Worm (Caenorhabditis elegans) whole organism, midembryonic: ENCODE data around the gene nhr-190.

Experiments used
- T22C8.4 ChIP-seq: fragments of 200-800 bp; sonication (Bioruptor generic); IDR thresholded peaks from 2 replicates; pipeline ENCODE4 v1.3.6; 2022; ENCODE audit warnings: missing genetic modification characterization, missing compliant biosample characterization
- cog-1 ChIP-seq: sonication (generic microtip); optimal IDR thresholded peaks from 2 replicates; lab custom pipeline; 2016; ENCODE audit warnings: missing genetic modification characterization, missing compliant biosample characterization
- flt-1 ChIP-seq: fragments of 200-800 bp; sonication (Bioruptor generic); IDR thresholded peaks from 2 replicates; pipeline ENCODE4 v1.3.6; 2022; ENCODE audit warnings: missing genetic modification characterization, missing compliant biosample characterization
- klf-2 ChIP-seq: fragments of 200-800 bp; sonication (Bioruptor generic); conservative IDR thresholded peaks from 2 replicates; pipeline ENCODE4 v1.3.6; 2022; ENCODE audit warnings: missing genetic modification reagents, missing genetic modification characterization, missing compliant biosample characterization
- med-1 ChIP-seq: sonication (generic microtip); optimal IDR thresholded peaks from 2 replicates; lab custom pipeline; 2017; ENCODE audit warnings: missing genetic modification characterization, mild to moderate bottlenecking, missing compliant biosample characterization, antibody characterized with exemption, missing genetic modification reagents; ENCODE audit not compliant: insufficient read depth
- ref-1 ChIP-seq: fragments of 200-800 bp; sonication (Bioruptor generic); conservative IDR thresholded peaks from 2 replicates; pipeline ENCODE4 v1.3.6; 2022; ENCODE audit warnings: missing genetic modification reagents, missing genetic modification characterization, missing compliant biosample characterization
- tab-1 ChIP-seq: fragments of 200-800 bp; sonication (Bioruptor generic); IDR thresholded peaks from 2 replicates; pipeline ENCODE4 v1.3.6; 2022; ENCODE audit warnings: missing genetic modification characterization, missing compliant biosample characterization
- ztf-23 ChIP-seq: fragments of 200-800 bp; sonication (Bioruptor generic); IDR thresholded peaks from 2 replicates; pipeline ENCODE4 v1.3.6; 2022; ENCODE audit warnings: missing genetic modification reagents, missing genetic modification characterization, missing compliant biosample characterization
- ztf-29 ChIP-seq: fragments of 200-800 bp; sonication (Bioruptor generic); IDR thresholded peaks from 2 replicates; pipeline ENCODE4 v1.3.6; 2022; ENCODE audit warnings: missing genetic modification reagents, missing genetic modification characterization, missing compliant biosample characterization

ce11 chrV:604105-604504, 38.6 kb downstream of the nhr-190 start, which contains the start of gene srlf-37:
- TF ChIP-seq tab-1 (GFP tag; lab: Robert Waterston, UW) (no peak), klf-2 (GFP tag; lab: Robert Waterston, UW) (no peak), ref-1 (GFP tag; lab: Robert Waterston, UW) (no peak), cog-1 (tag; lab: Kevin White, UChicago) (no peak), med-1 (no peak), ztf-29 (GFP tag; lab: Robert Waterston, UW) (no peak), flt-1 (GFP tag; lab: Robert Waterston, UW) (no peak), T22C8.4 (GFP tag; lab: Robert Waterston, UW) (no peak), ztf-23 (no peak)
